Fruit fly (Drosophila melanogaster): ENCODE measurements around the gene Cpr67B.

Gene Cpr67B

dm6 chr3L:9404497-9404896 is at the start of gene Cpr67B:
Gene Cpr67B (plus strand): TSS chr3L:9404797.
- TF ChIP-seq CG13894 (tag; optimal IDR thresholded peaks at IDR 0.05) (peak; percentile 43), chn (GFP tag; optimal IDR thresholded peaks at IDR 0.05) (no peak), chinmo (GFP tag; IDR thresholded peaks at IDR 0.05; ENCODE audit: partially characterized antibody) (0 out of 4 replicates have a peak, but pooled peaks have one; percentile 15), CG15514 (GFP tag; optimal IDR thresholded peaks at IDR 0.05) (no peak), Oaz (GFP tag; IDR thresholded peaks at IDR 0.05) (no peak), CG8359 (GFP tag; optimal IDR thresholded peaks at IDR 0.05; ENCODE audit: borderline replicate concordance) (no peak)

DNA sequence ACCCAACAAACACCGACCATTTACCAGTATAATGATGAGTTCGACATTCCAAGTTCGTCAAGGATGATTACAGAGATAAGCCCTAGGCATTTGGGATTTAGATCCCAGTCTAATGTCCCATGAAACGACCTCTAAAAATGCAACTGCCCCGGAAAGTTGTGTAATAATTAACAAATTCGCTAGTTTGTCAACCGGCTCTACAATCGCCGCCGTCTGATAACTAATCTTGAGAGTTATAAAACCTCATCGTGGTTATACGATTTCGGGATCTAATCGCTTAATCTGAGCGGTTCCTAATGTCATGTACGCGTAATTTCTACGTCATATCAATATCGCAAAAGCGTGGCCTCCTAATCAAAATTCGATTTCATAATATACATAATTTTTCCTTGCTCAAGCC is 49.0 kb upstream of the Cpr67B start:
- TF ChIP-seq CG30431 (GFP tag; optimal IDR thresholded peaks at IDR 0.05) (no peak), CG8089 (GFP tag; optimal IDR thresholded peaks at IDR 0.05) (no peak), mirr (GFP tag; optimal IDR thresholded peaks at IDR 0.05) (peak; percentile 36), sug (tag; optimal IDR thresholded peaks at IDR 0.05) (peak; percentile 47), Hey (tag; optimal IDR thresholded peaks at IDR 0.05) (peak; percentile 59), exex (tag; optimal IDR thresholded peaks at IDR 0.05) (peak; percentile 98), BtbVII (GFP tag; optimal IDR thresholded peaks at IDR 0.05) (peak; percentile 46), Pdp1 (GFP tag; optimal IDR thresholded peaks at IDR 0.05) (peak in 1 of 2 experiments; percentile 85), grn (GFP tag; optimal IDR thresholded peaks at IDR 0.05) (peak; percentile 79)

- peak; percentile 51; the same call in 1 of the 2 replicates for TF ChIP-seq Dip2 (GFP tag; IDR thresholded peaks at IDR 0.05)
- TF ChIP-seq hb (GFP tag; IDR thresholded peaks at IDR 0.05; ENCODE audit: partially characterized antibody) = 0 out of 3 replicates have a peak, but pooled peaks have one; percentile 14
- TF ChIP-seq pum (GFP tag; optimal IDR thresholded peaks at IDR 0.05) = no peak
- no peak for TF ChIP-seq Hmx (GFP tag; optimal IDR thresholded peaks at IDR 0.05)
- peak; percentile 37 for TF ChIP-seq Med (GFP tag)
- 0 out of 3 replicates have a peak, but pooled peaks have one; percentile 57 for TF ChIP-seq CG2199 (GFP tag; IDR thresholded peaks at IDR 0.05)
- peak; percentile 90 for TF ChIP-seq CTCF (GFP tag; optimal IDR thresholded peaks at IDR 0.05)
- 0 out of 4 replicates have a peak, but pooled peaks have one; percentile 32 for TF ChIP-seq chinmo (GFP tag; IDR thresholded peaks at IDR 0.05; ENCODE audit: partially characterized antibody)
- peak; percentile 30 for TF ChIP-seq CG10979 (tag; optimal IDR thresholded peaks at IDR 0.05)
- TF ChIP-seq Pdp1 (GFP tag; optimal IDR thresholded peaks at IDR 0.05) = peak in 1 of 2 experiments; percentile 8
These were observed 48.4 kb upstream of the Cpr67B start for dm6 chr3L:9356138-9356753.

- TF ChIP-seq Oaz (GFP tag; IDR thresholded peaks at IDR 0.05) (no peak), Hsf (GFP tag; optimal IDR thresholded peaks at IDR 0.05) (no peak), Xbp1 (GFP tag; optimal IDR thresholded peaks at IDR 0.05) (no peak), Bteb2 (GFP tag; optimal IDR thresholded peaks at IDR 0.05) (no peak), onecut (GFP tag; IDR thresholded peaks at IDR 0.05) (no peak), esg (GFP tag; conservative IDR thresholded peaks at IDR 0.05) (no peak), CG1792 (GFP tag; optimal IDR thresholded peaks at IDR 0.05) (no peak), salm (tag; optimal IDR thresholded peaks at IDR 0.05) (no peak), CG31365 (tag; optimal IDR thresholded peaks at IDR 0.05) (no peak), nerfin-2 (GFP tag; IDR thresholded peaks at IDR 0.05; ENCODE audit: partially characterized antibody) (no peak), CG16863 (GFP tag; optimal IDR thresholded peaks at IDR 0.05) (no peak), HLH54F (GFP tag; optimal IDR thresholded peaks at IDR 0.05) (no peak), CG17186 (GFP tag; optimal IDR thresholded peaks at IDR 0.05) (no peak), cas (GFP tag; IDR thresholded peaks at IDR 0.05) (no peak), lab (GFP tag; optimal IDR thresholded peaks at IDR 0.05) (peak; percentile 12), Hey (tag; optimal IDR thresholded peaks at IDR 0.05) (peak; percentile 74), chinmo (GFP tag; IDR thresholded peaks at IDR 0.05; ENCODE audit: partially characterized antibody) (peak; percentile 72; the same call in 2 of the 4 replicates), grn (GFP tag; optimal IDR thresholded peaks at IDR 0.05) (peak; percentile 33), vfl (GFP tag; optimal IDR thresholded peaks at IDR 0.05) (no peak), CG9215 (GFP tag; IDR thresholded peaks at IDR 0.05) (no peak), Rfx (GFP tag; IDR thresholded peaks at IDR 0.05) (0 out of 2 replicates have a peak, but pooled peaks have one; percentile 13), danr (GFP tag; IDR thresholded peaks at IDR 0.05) (no peak), Awh (GFP tag; IDR thresholded peaks at IDR 0.05) (no peak), CG12299 (tag; optimal IDR thresholded peaks at IDR 0.05) (no peak)
These were observed 46.5 kb upstream of the Cpr67B start for dm6 chr3L:9357830-9358712.
